Worm (Caenorhabditis elegans) whole organism, early embryonic: ENCODE results near the gene F26D11.13.

Experiments used
- F13C5.2 ChIP-seq: sonication (generic microtip); optimal IDR thresholded peaks from 2 replicates; lab custom pipeline; 2017; ENCODE audit warnings: mild to moderate bottlenecking, missing genetic modification characterization, inconsistent platforms, missing compliant biosample characterization
- aly-1 ChIP-seq: sonication (generic microtip); optimal IDR thresholded peaks from 2 replicates; lab custom pipeline; 2016; ENCODE audit warnings: missing genetic modification characterization, missing compliant biosample characterization
- ama-1 ChIP-seq: fragments of 150-350 bp; optimal IDR thresholded peaks from 2 replicates; lab custom pipeline; 2014
- ceh-13 ChIP-seq: fragments of 200-800 bp; sonication (Bioruptor generic); optimal IDR thresholded peaks from 2 replicates; lab custom pipeline; 2018; ENCODE audit warnings: mild to moderate bottlenecking, missing genetic modification characterization, missing compliant biosample characterization
- ets-7 ChIP-seq: sonication (generic microtip); optimal IDR thresholded peaks from 2 replicates; lab custom pipeline; 2016; ENCODE audit warnings: missing genotype, missing genetic modification characterization, missing compliant biosample characterization
- flt-1 ChIP-seq: fragments of 200-800 bp; sonication (Bioruptor generic); IDR thresholded peaks from 2 replicates; pipeline ENCODE4 v1.3.6; 2022; ENCODE audit warnings: missing genetic modification characterization, missing compliant biosample characterization
- hmg-4 ChIP-seq: fragments of 200-800 bp; sonication (Bioruptor generic); optimal IDR thresholded peaks from 2 replicates; lab custom pipeline; 2018; ENCODE audit warnings: mild to moderate bottlenecking, missing genetic modification characterization, missing compliant biosample characterization
- hnd-1 ChIP-seq: sonication (generic microtip); optimal IDR thresholded peaks from 2 replicates; lab custom pipeline; 2016; ENCODE audit warnings: missing genetic modification characterization, missing compliant biosample characterization

- TF ChIP-seq ets-7 (tag; lab: Kevin White, UChicago) = no peak
- TF ChIP-seq F13C5.2 (tag; lab: Kevin White, UChicago) = no peak
- TF ChIP-seq flt-1 (GFP tag; lab: Robert Waterston, UW) = no peak
- TF ChIP-seq ama-1 (lab: Kevin White, UChicago) = no peak
- TF ChIP-seq hnd-1 = no peak
- TF ChIP-seq aly-1 = no peak
- no peak for TF ChIP-seq ceh-13 (GFP tag; lab: Kevin White, UChicago)
- no peak for TF ChIP-seq hmg-4 (GFP tag; lab: Kevin White, UChicago)
These were observed 14.2 kb downstream of the F26D11.13 start, which contains the start of gene srt-53 for ce11 chrV:7940299-7940698.
